Fruit fly (Drosophila melanogaster): ENCODE results near the gene Elo68beta.
A peak's percentile ranks its signal among the peaks of the same experiment; 100 is the strongest.

The Elo68beta gene

dm6 chr3L:11061200-11061599 is 40.3 kb downstream of the Elo68beta start, which contains the start of the genes CG6321 and Blos2 (continued):
- peak; percentile 30 for TF ChIP-seq stwl (tag; optimal IDR thresholded peaks at IDR 0.05)
- TF ChIP-seq nom (GFP tag; optimal IDR thresholded peaks at IDR 0.05) = peak; percentile 20
- TF ChIP-seq YL-1 (GFP tag; optimal IDR thresholded peaks at IDR 0.05) = peak; percentile 21
- TF ChIP-seq Atf3 (GFP tag; optimal IDR thresholded peaks at IDR 0.05) = no peak
- no peak for TF ChIP-seq CG30431 (GFP tag; optimal IDR thresholded peaks at IDR 0.05)
- peak; percentile 37 for TF ChIP-seq tio (GFP tag; optimal IDR thresholded peaks at IDR 0.05)
- TF ChIP-seq Atf-2 (GFP tag; optimal IDR thresholded peaks at IDR 0.05) = peak; percentile 11
- no peak for TF ChIP-seq CG34224 (GFP tag; IDR thresholded peaks at IDR 0.05; ENCODE audit: partially characterized antibody)
- peak; percentile 75 for TF ChIP-seq ind (GFP tag; optimal IDR thresholded peaks at IDR 0.05)
- peak; percentile 84 for TF ChIP-seq CG17359 (tag; optimal IDR thresholded peaks at IDR 0.05)
- peak; percentile 86 for TF ChIP-seq CG18262 (tag; optimal IDR thresholded peaks at IDR 0.05)
- peak; percentile 78 for TF ChIP-seq CG17568 (GFP tag; optimal IDR thresholded peaks at IDR 0.05)
- TF ChIP-seq CG9609 (GFP tag; optimal IDR thresholded peaks at IDR 0.05) = peak; percentile 32
- TF ChIP-seq MBD-R2 (GFP tag; IDR thresholded peaks at IDR 0.05) = peak; percentile 81
- no peak for TF ChIP-seq CG10431 (GFP tag; optimal IDR thresholded peaks at IDR 0.05)
- no peak for TF ChIP-seq repo (GFP tag; optimal IDR thresholded peaks at IDR 0.05)
- no peak for TF ChIP-seq sima (GFP tag; optimal IDR thresholded peaks at IDR 0.05)
- TF ChIP-seq CG2129 (GFP tag; IDR thresholded peaks at IDR 0.05; ENCODE audit: partially characterized antibody) = no peak
- no peak for TF ChIP-seq prd (optimal IDR thresholded peaks at IDR 0.05)
- TF ChIP-seq prd (GFP tag; IDR thresholded peaks at IDR 0.05) = peak; percentile 61; the same call in 2 of the 3 replicates
- peak; percentile 84 for TF ChIP-seq tap (tag; optimal IDR thresholded peaks at IDR 0.05)
- peak; percentile 60; the same call in 1 of the 2 replicates for TF ChIP-seq Ada2b (GFP tag; IDR thresholded peaks at IDR 0.05)
- no peak for TF ChIP-seq dati (GFP tag; IDR thresholded peaks at IDR 0.05)
- peak; percentile 77 for TF ChIP-seq CG8388 (GFP tag; optimal IDR thresholded peaks at IDR 0.05)
- TF ChIP-seq CG15073 (GFP tag; optimal IDR thresholded peaks at IDR 0.05) = no peak
- TF ChIP-seq mam (GFP tag; optimal IDR thresholded peaks at IDR 0.05) = peak; percentile 23
- TF ChIP-seq Ets97D (GFP tag; optimal IDR thresholded peaks at IDR 0.05) = peak; percentile 30
- no peak for TF ChIP-seq bowl (GFP tag; IDR thresholded peaks at IDR 0.05)
- no peak for TF ChIP-seq ac (GFP tag; optimal IDR thresholded peaks at IDR 0.05)
- peak; percentile 52 for TF ChIP-seq CG4707 (GFP tag; optimal IDR thresholded peaks at IDR 0.05)
- TF ChIP-seq CG6813 (GFP tag; optimal IDR thresholded peaks at IDR 0.05) = peak; percentile 26
- TF ChIP-seq Fer1 (GFP tag; optimal IDR thresholded peaks at IDR 0.05) = peak; percentile 87
- TF ChIP-seq CG4617 (GFP tag; optimal IDR thresholded peaks at IDR 0.05; ENCODE audit: borderline replicate concordance) = peak; percentile 34
- TF ChIP-seq odd (GFP tag; optimal IDR thresholded peaks at IDR 0.05) = peak; percentile 69
- TF ChIP-seq CG17829 (tag; optimal IDR thresholded peaks at IDR 0.05) = peak; percentile 82
- peak; percentile 55 for TF ChIP-seq ttk (GFP tag; IDR thresholded peaks at IDR 0.05)
- peak; percentile 59; the same call in 1 of the 3 replicates for TF ChIP-seq C15 (GFP tag; IDR thresholded peaks at IDR 0.05)
- TF ChIP-seq E2f1 (GFP tag; IDR thresholded peaks at IDR 0.05) = peak; percentile 62
- TF ChIP-seq CG10267 (tag; optimal IDR thresholded peaks at IDR 0.05) = peak; percentile 81
- TF ChIP-seq unpg (GFP tag; optimal IDR thresholded peaks at IDR 0.05) = peak; percentile 87
- TF ChIP-seq ara (GFP tag; IDR thresholded peaks at IDR 0.05) = 0 out of 2 replicates have a peak, but pooled peaks have one; percentile 34
- TF ChIP-seq CG12236 (GFP tag; optimal IDR thresholded peaks at IDR 0.05) = peak; percentile 18
- peak; percentile 74 for TF ChIP-seq CG12219 (GFP tag; optimal IDR thresholded peaks at IDR 0.05)
- no peak for TF ChIP-seq Gsc (GFP tag; IDR thresholded peaks at IDR 0.05)
- peak; percentile 77 for TF ChIP-seq Drgx (GFP tag; IDR thresholded peaks at IDR 0.05)
- peak; percentile 42 for TF ChIP-seq CG16815 (GFP tag; optimal IDR thresholded peaks at IDR 0.05)
- TF ChIP-seq zen (tag; optimal IDR thresholded peaks at IDR 0.05) = peak; percentile 82
- no peak for TF ChIP-seq Doc2 (GFP tag; IDR thresholded peaks at IDR 0.05)
- TF ChIP-seq MTF-1 (GFP tag; optimal IDR thresholded peaks at IDR 0.05; ENCODE audit: borderline replicate concordance) = peak; percentile 6
- TF ChIP-seq CG4854 (GFP tag; optimal IDR thresholded peaks at IDR 0.05) = peak; percentile 30
- peak; percentile 57 for TF ChIP-seq Bteb2 (GFP tag; optimal IDR thresholded peaks at IDR 0.05)
